Fruit fly (Drosophila melanogaster): ENCODE measurements around the gene CG10898.

CG10898 gene

DNA sequence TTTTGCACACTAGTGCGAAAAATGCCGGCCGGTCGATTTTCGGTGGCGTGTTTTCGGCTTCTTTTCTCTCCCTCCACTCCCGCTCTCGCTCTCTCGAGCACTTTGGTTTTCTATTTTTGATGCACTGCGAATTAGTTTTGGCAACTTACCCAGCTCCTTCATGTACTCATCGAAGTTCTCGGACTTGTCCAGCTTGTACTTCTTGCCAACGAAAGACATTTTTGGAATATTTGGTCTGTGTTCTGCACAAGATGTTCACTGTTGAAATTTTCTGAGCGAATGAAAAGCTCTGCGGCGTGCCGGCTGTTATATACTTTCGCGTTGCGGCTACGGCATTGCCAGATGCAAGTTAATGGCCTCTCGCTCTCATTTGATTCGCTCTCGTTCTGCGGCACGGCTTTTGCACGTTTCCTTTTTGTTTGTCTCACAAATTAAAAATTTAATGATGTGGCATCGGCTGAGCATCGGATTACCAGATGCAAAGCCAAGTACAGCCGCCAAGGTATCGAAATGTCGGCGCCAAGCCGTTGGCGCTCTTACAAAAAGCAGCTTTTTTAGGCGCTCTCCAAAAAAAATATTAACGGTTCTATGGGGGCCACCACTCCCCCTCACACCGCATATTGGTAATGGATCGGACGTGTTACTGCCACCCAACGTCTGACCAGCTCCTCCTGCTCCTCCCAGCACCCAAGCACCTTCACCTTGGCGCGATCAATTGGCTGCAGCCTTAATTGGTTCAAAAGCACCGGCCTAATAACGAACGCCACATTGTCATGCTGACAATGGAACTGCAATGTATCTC lies 9.4 kb downstream of the CG10898 start, which contains the start of the genes fabp and sea (continued):
- TF ChIP-seq lbe (GFP tag; optimal IDR thresholded peaks at IDR 0.05): peak; percentile 36
- TF ChIP-seq Max (GFP tag; optimal IDR thresholded peaks at IDR 0.05): no peak
- TF ChIP-seq CG10366 (GFP tag; IDR thresholded peaks at IDR 0.05): no peak
- TF ChIP-seq CG8765 (GFP tag; IDR thresholded peaks at IDR 0.05): no peak
- no peak for TF ChIP-seq NfI (GFP tag; optimal IDR thresholded peaks at IDR 0.05)
- TF ChIP-seq al (GFP tag; IDR thresholded peaks at IDR 0.05): no peak
- peak in 1 of 2 experiments; percentile 14 for TF ChIP-seq bsh (GFP tag; optimal IDR thresholded peaks at IDR 0.05)
- no peak for TF ChIP-seq Asciz (GFP tag; optimal IDR thresholded peaks at IDR 0.05)
- TF ChIP-seq CG6689 (GFP tag; IDR thresholded peaks at IDR 0.05): no peak
- no peak for TF ChIP-seq stwl (tag; optimal IDR thresholded peaks at IDR 0.05)
- no peak for TF ChIP-seq aop (GFP tag; IDR thresholded peaks at IDR 0.05)
- no peak for TF ChIP-seq CG12769 (tag; optimal IDR thresholded peaks at IDR 0.05)
- TF ChIP-seq Nf-YA (GFP tag; IDR thresholded peaks at IDR 0.05): no peak
- peak; percentile 3 for TF ChIP-seq sug (tag; optimal IDR thresholded peaks at IDR 0.05)
- TF ChIP-seq wek (GFP tag; optimal IDR thresholded peaks at IDR 0.05): no peak
- TF ChIP-seq CG17361 (GFP tag; IDR thresholded peaks at IDR 0.05): no peak
- TF ChIP-seq CG4282 (GFP tag; optimal IDR thresholded peaks at IDR 0.05): no peak
- no peak for TF ChIP-seq CG10959 (GFP tag; IDR thresholded peaks at IDR 0.05)
- TF ChIP-seq vnd (GFP tag; IDR thresholded peaks at IDR 0.05; ENCODE audit: partially characterized antibody): no peak
- no peak for TF ChIP-seq Sry-β (GFP tag; optimal IDR thresholded peaks at IDR 0.05)
- TF ChIP-seq luna (GFP tag; optimal IDR thresholded peaks at IDR 0.05): no peak
- TF ChIP-seq HHEX (GFP tag; optimal IDR thresholded peaks at IDR 0.05): no peak
- no peak for TF ChIP-seq CG18764 (GFP tag; optimal IDR thresholded peaks at IDR 0.05)
- TF ChIP-seq pfk (GFP tag; optimal IDR thresholded peaks at IDR 0.05): peak; percentile 5
- no peak for TF ChIP-seq CG13424 (tag; optimal IDR thresholded peaks at IDR 0.05)
- TF ChIP-seq Sin3A (optimal IDR thresholded peaks at IDR 0.05): no peak
- peak; percentile 43 for TF ChIP-seq mirr (GFP tag; optimal IDR thresholded peaks at IDR 0.05)
- TF ChIP-seq Bteb2 (GFP tag; optimal IDR thresholded peaks at IDR 0.05): no peak
- no peak for TF ChIP-seq CG10321 (GFP tag; IDR thresholded peaks at IDR 0.05)
- no peak for TF ChIP-seq Hr3 (GFP tag; optimal IDR thresholded peaks at IDR 0.05)
- no peak for TF ChIP-seq lov (optimal IDR thresholded peaks at IDR 0.05)
- no peak for TF ChIP-seq lov (GFP tag; IDR thresholded peaks at IDR 0.05)
- TF ChIP-seq hb (GFP tag; IDR thresholded peaks at IDR 0.05; ENCODE audit: partially characterized antibody): no peak
- no peak for TF ChIP-seq CG10209 (GFP tag; optimal IDR thresholded peaks at IDR 0.05)
- no peak for TF ChIP-seq CG1647 (GFP tag; optimal IDR thresholded peaks at IDR 0.05)
- no peak for TF ChIP-seq bab2 (GFP tag; optimal IDR thresholded peaks at IDR 0.05)
- TF ChIP-seq CG2678 (tag; optimal IDR thresholded peaks at IDR 0.05): peak; percentile 14
- TF ChIP-seq CG8478 (optimal IDR thresholded peaks at IDR 0.05): no peak
- TF ChIP-seq Deaf1 (tag; optimal IDR thresholded peaks at IDR 0.05): peak; percentile 48
- no peak for TF ChIP-seq ftz-f1 (GFP tag; optimal IDR thresholded peaks at IDR 0.05)
- no peak for TF ChIP-seq CG11247 (GFP tag; IDR thresholded peaks at IDR 0.05)
- TF ChIP-seq Gsc (GFP tag; IDR thresholded peaks at IDR 0.05): no peak
- 0 out of 2 replicates have a peak, but pooled peaks have one; percentile 10 for TF ChIP-seq sens-2 (GFP tag; IDR thresholded peaks at IDR 0.05)
- no peak for TF ChIP-seq sens (GFP tag)
- no peak for TF ChIP-seq CG8089 (GFP tag; optimal IDR thresholded peaks at IDR 0.05)
- no peak for TF ChIP-seq CG5180 (GFP tag; optimal IDR thresholded peaks at IDR 0.05)
- no peak for TF ChIP-seq CG8388 (GFP tag; optimal IDR thresholded peaks at IDR 0.05)
- no peak for TF ChIP-seq CG10147 (GFP tag; optimal IDR thresholded peaks at IDR 0.05)
- no peak for TF ChIP-seq CG10565 (GFP tag; optimal IDR thresholded peaks at IDR 0.05)
- TF ChIP-seq fd102C (GFP tag; optimal IDR thresholded peaks at IDR 0.05): no peak
- peak; percentile 48; the same call in 2 of the 3 replicates for TF ChIP-seq so (GFP tag; IDR thresholded peaks at IDR 0.05)

Data from whole organism, embryonic.